Fruit fly (Drosophila melanogaster) whole organism, prepupa: ENCODE data around the gene Ugt35A1.

ENCODE experiments used
- CG11902 ChIP-seq: fragments of 200-800 bp; sonication (Bioruptor generic); optimal IDR thresholded peaks from 3 replicates; lab custom pipeline; 2016; ENCODE audit warnings: missing biosample characterization, missing genetic modification characterization
- Eip78C ChIP-seq: fragments of 200-800 bp; sonication (Bioruptor generic); peaks from one replicate; lab custom pipeline; 2016; ENCODE audit warnings: missing biosample characterization, missing genetic modification characterization
- Lpt ChIP-seq: fragments of 200-800 bp; sonication (Bioruptor generic); optimal IDR thresholded peaks from 3 replicates; lab custom pipeline; 2016; ENCODE audit warnings: missing biosample characterization, missing genetic modification characterization
- Sox14 ChIP-seq: fragments of 200-800 bp; sonication (Bioruptor generic); optimal IDR thresholded peaks from 3 replicates; lab custom pipeline; 2016; ENCODE audit warnings: missing biosample characterization, missing genetic modification characterization
- cyc ChIP-seq: fragments of 200-800 bp; sonication (Bioruptor generic); optimal IDR thresholded peaks from 3 replicates; lab custom pipeline; 2016; ENCODE audit warnings: missing biosample characterization, missing genetic modification characterization
- spab ChIP-seq: fragments of 200-800 bp; sonication (Bioruptor generic); optimal IDR thresholded peaks from 2 replicates; lab custom pipeline; 2017; ENCODE audit warnings: missing biosample characterization, mild to moderate bottlenecking, missing genetic modification characterization, missing genetic modification reagents

DNA sequence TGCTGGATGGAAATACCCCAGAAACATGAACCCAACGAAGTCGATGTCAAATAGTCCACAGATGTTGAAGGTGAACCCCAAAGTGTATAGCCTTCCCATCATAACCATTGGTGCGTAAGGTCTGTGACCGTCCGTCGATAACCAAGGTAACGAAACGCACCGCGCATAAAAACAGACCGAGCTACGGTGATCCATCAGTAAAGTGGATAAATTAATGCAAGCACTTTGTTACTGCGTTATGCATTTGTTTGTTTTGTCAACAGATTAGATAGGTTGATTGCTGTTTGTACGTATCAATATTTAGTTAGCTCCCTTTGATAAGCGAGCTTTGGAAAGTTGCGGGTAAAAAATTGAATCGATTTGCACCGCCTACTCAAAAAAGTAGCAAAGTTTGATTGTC, 5.8 kb upstream of the Ugt35A1 start:
- no peak for TF ChIP-seq CG11902 (GFP tag; lab: Kevin White, UChicago)
- no peak for TF ChIP-seq cyc
- TF ChIP-seq Eip78C (GFP tag; lab: Kevin White, UChicago): no peak
- TF ChIP-seq spab (GFP tag; lab: Kevin White, UChicago): no peak
- TF ChIP-seq Lpt (GFP tag; lab: Kevin White, UChicago): no peak
- TF ChIP-seq Sox14 (GFP tag; lab: Kevin White, UChicago): no peak
